Worm (Caenorhabditis elegans): Measurements from ENCODE around the gene pqn-84.

The pqn-84 gene

DNA sequence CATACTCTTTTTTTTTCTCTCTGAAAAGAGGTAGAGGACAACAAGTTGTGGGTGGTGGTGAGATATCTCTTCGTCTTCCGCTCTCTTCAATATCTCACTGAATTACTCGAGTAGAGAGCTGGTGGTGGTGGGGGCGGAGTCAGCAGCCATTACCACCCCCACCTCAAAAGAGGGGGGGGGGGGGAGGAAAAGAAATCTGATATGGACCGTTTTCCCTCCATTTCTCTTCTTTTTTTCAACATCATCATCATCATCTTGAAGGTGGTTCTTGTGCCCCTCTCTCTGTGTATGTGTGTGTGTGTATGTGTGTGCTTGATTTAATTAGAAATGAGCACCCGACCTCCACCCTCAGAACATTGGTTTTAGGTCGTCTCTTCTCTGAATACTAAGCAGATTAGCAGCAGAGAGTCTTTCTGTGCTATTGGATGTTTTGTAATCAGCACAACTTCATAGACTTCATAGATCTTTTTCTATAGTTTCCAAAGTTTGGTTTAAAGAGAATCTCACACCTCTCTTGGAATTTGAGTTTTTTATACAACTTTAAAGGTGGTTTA, 18.5 kb upstream of the pqn-84 start:
- TF ChIP-seq F39B2.1 (GFP tag; IDR thresholded peaks at IDR 0.05) (no peak), ceh-79 (tag; optimal IDR thresholded peaks at IDR 0.05) (no peak), ceh-27 (GFP tag; optimal IDR thresholded peaks at IDR 0.05) (no peak), snpc-1.3 (tag; optimal IDR thresholded peaks at IDR 0.05; ENCODE audit: insufficient read depth) (no peak), F57C9.4 (tag; optimal IDR thresholded peaks at IDR 0.05) (no peak), unc-62 (GFP tag; optimal IDR thresholded peaks at IDR 0.05) (no peak), K12H6.12 (tag; optimal IDR thresholded peaks at IDR 0.05) (peak; percentile 16), snpc-1.1 (tag; optimal IDR thresholded peaks at IDR 0.05; ENCODE audit: insufficient read depth) (no peak), snpc-3.4 (tag; optimal IDR thresholded peaks at IDR 0.05) (no peak), nhr-27 (tag; optimal IDR thresholded peaks at IDR 0.05) (no peak), Y53F4B.3 (GFP tag; IDR thresholded peaks at IDR 0.05) (no peak), lin-40 (tag; optimal IDR thresholded peaks at IDR 0.05) (no peak), mcd-1 (GFP tag; IDR thresholded peaks at IDR 0.05) (0 out of 2 replicates have a peak, but pooled peaks have one; percentile 12), T26A5.8 (tag; optimal IDR thresholded peaks at IDR 0.05) (no peak), cebp-2 (GFP tag; IDR thresholded peaks at IDR 0.05) (no peak), zfh-2 (GFP tag; conservative IDR thresholded peaks at IDR 0.05) (peak; percentile 74)

DNA sequence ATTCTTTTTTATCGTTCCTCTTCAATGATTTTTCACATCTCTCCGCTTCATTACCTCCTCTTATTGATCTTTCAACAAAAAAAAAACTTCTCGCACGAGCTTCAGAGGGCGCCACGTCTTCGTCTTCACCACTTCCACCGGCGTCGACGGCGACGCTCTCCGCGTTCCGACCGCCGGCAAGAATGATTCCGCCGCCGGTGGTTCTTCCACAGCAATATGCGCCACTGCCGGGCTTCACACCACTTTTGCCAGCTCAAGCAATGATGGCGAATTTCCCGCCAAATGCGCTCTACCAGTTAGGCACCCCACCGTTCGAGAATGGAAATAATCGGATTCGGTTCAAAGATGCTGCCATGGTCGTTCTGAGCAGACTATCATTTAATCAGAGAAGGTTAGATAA, 17.0 kb upstream of the pqn-84 start:
- no peak for TF ChIP-seq sdz-38 (tag; optimal IDR thresholded peaks at IDR 0.05)
- TF ChIP-seq egrh-3 (GFP tag; IDR thresholded peaks at IDR 0.05), result peak; percentile 66; the same call in 1 of the 2 replicates
- TF ChIP-seq zfh-2 (GFP tag; conservative IDR thresholded peaks at IDR 0.05), result peak; percentile 83
- TF ChIP-seq mcd-1 (GFP tag; IDR thresholded peaks at IDR 0.05), result 0 out of 2 replicates have a peak, but pooled peaks have one; percentile 6
- TF ChIP-seq attf-6 (GFP tag; IDR thresholded peaks at IDR 0.05), result no peak
- 0 out of 2 replicates have a peak, but pooled peaks have one; percentile 30 for TF ChIP-seq nfyb-1 (GFP tag; IDR thresholded peaks at IDR 0.05)
- TF ChIP-seq unc-130 (GFP tag; optimal IDR thresholded peaks at IDR 0.05), result no peak

DNA sequence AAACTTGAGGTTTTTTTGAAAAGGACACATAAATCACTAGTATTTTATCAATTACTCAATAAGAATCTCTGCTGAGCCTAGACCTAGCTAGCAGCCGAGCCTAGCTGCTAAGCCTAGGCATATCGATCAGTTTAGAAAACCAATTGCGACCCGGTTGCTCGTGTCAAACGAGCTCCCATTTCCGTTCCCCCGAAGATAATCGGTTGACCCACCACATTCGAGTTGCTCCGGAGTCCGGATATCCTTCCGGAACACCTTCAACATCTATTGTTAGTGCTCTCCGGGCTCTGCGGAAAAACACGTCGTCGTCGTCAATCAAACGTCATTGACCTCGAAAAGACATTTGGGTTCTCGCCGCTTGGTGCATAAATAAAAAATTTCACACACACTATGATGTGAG, 16.3 kb upstream of the pqn-84 start:
- 0 out of 2 replicates have a peak, but pooled peaks have one; percentile 39 for TF ChIP-seq nfyb-1 (GFP tag; IDR thresholded peaks at IDR 0.05)
- no peak for TF ChIP-seq tbx-9 (tag; optimal IDR thresholded peaks at IDR 0.05; ENCODE audit: borderline replicate concordance)
- TF ChIP-seq Y53G8AR.9 (GFP tag; conservative IDR thresholded peaks at IDR 0.05), result no peak
- no peak for TF ChIP-seq ets-4 (GFP tag; optimal IDR thresholded peaks at IDR 0.05)
- TF ChIP-seq cebp-2 (GFP tag; IDR thresholded peaks at IDR 0.05), result 0 out of 2 replicates have a peak, but pooled peaks have one; percentile 38

DNA sequence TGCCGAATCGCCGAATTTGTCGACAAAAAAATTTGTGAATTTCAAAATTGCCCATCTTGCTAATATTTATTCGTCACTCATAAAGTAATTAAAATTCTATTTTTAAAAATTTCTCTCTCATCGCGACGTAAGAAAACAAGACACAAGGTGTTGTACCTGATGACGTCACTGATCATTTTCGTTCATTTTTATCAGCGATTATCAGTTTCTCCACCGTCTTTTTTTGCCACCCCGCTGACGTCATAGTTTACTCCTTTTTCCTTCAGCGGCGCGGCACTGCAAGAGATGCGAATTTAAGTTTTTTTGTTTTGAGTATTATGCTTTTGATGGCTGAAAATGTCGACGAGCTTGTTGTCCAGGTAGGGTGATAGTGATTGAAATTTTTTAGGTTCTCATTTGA, 15.3 kb upstream of the pqn-84 start:
- TF ChIP-seq pbrm-1 (GFP tag; IDR thresholded peaks at IDR 0.05) (no peak), atf-7 (tag; optimal IDR thresholded peaks at IDR 0.05) (peak; percentile 96), B0019.2 (GFP tag; conservative IDR thresholded peaks at IDR 0.05) (no peak), lsy-27 (tag; optimal IDR thresholded peaks at IDR 0.05; ENCODE audit: borderline replicate concordance, insufficient read depth) (no peak), tbp1 (GFP tag; optimal IDR thresholded peaks at IDR 0.05) (peak; percentile 30), zfh-2 (GFP tag; conservative IDR thresholded peaks at IDR 0.05) (no peak), ZK185.1 (tag; optimal IDR thresholded peaks at IDR 0.05; ENCODE audit: poor library complexity, severe bottlenecking) (no peak), lin-40 (tag; optimal IDR thresholded peaks at IDR 0.05) (peak; percentile 45), mes-4 (tag; optimal IDR thresholded peaks at IDR 0.05) (no peak), madf-10 (tag; optimal IDR thresholded peaks at IDR 0.05) (peak; percentile 7), ceh-58 (GFP tag; IDR thresholded peaks at IDR 0.05) (no peak), nhr-80 (tag; optimal IDR thresholded peaks at IDR 0.05) (peak; percentile 67), xnd-1 (tag; optimal IDR thresholded peaks at IDR 0.05) (no peak), let-607 (tag; optimal IDR thresholded peaks at IDR 0.05) (peak in 1 of 2 experiments; percentile 5), T26A5.8 (tag; optimal IDR thresholded peaks at IDR 0.05) (no peak)

Data from whole organism, young adult.